Worm (Caenorhabditis elegans) whole organism, late embryonic: ENCODE data around the gene T28C6.7.
"Not testable (repeated sequence)": the region's sequence is repeated elsewhere in the genome, so short reads cannot be mapped to it uniquely, and the experiment has no call there.

Experiments
- K02D7.2 ChIP-seq: sonication (generic microtip); optimal IDR thresholded peaks from 2 replicates; lab custom pipeline; 2017; ENCODE audit warnings: mild to moderate bottlenecking, missing genetic modification characterization, missing compliant biosample characterization
- K09A11.1 ChIP-seq: sonication (generic microtip); optimal IDR thresholded peaks from 2 replicates; lab custom pipeline; 2017; ENCODE audit warnings: antibody characterized with exemption, mild to moderate bottlenecking, missing genetic modification characterization, missing compliant biosample characterization; ENCODE audit not compliant: insufficient read depth
- Y22D7AL.16 ChIP-seq: sonication (generic microtip); optimal IDR thresholded peaks from 2 replicates; lab custom pipeline; 2016; ENCODE audit warnings: missing genetic modification characterization, missing compliant biosample characterization
- ceh-18 ChIP-seq: sonication (generic microtip); optimal IDR thresholded peaks from 2 replicates; lab custom pipeline; 2016; ENCODE audit warnings: missing genetic modification characterization, missing compliant biosample characterization
- ceh-19 ChIP-seq: fragments of 200-800 bp; sonication (Bioruptor generic); optimal IDR thresholded peaks from 2 replicates; lab custom pipeline; 2018; ENCODE audit warnings: mild to moderate bottlenecking, missing genetic modification characterization, missing compliant biosample characterization
- ceh-24 ChIP-seq: sonication (generic microtip); optimal IDR thresholded peaks from 2 replicates; lab custom pipeline; 2016; ENCODE audit warnings: mild to moderate bottlenecking, missing genetic modification characterization, missing compliant biosample characterization
- ceh-31 ChIP-seq: sonication (generic microtip); optimal IDR thresholded peaks from 2 replicates; lab custom pipeline; 2016; ENCODE audit warnings: missing genetic modification characterization, missing compliant biosample characterization
- ceh-34 ChIP-seq: sonication (generic microtip); optimal IDR thresholded peaks from 2 replicates; lab custom pipeline; 2016; ENCODE audit warnings: mild to moderate bottlenecking, missing genetic modification characterization, missing compliant biosample characterization
- ceh-48 ChIP-seq: sonication (generic microtip); optimal IDR thresholded peaks from 2 replicates; lab custom pipeline; 2016; ENCODE audit warnings: missing genetic modification characterization, inconsistent platforms, missing compliant biosample characterization
- che-1 ChIP-seq: sonication (generic microtip); optimal IDR thresholded peaks from 2 replicates; lab custom pipeline; 2016; ENCODE audit warnings: mild to moderate bottlenecking, missing genetic modification characterization, missing compliant biosample characterization
- dve-1 ChIP-seq: sonication (generic microtip); optimal IDR thresholded peaks from 2 replicates; lab custom pipeline; 2017; ENCODE audit warnings: antibody characterized with exemption, mild to moderate bottlenecking, missing genetic modification characterization, missing compliant biosample characterization
- elt-2 ChIP-seq: sonication (generic microtip); optimal IDR thresholded peaks from 2 replicates; lab custom pipeline; 2016; ENCODE audit warnings: missing genetic modification reagents, missing genetic modification characterization, missing compliant biosample characterization
- fax-1 ChIP-seq: sonication (generic microtip); optimal IDR thresholded peaks from 2 replicates; lab custom pipeline; 2016; ENCODE audit warnings: missing genotype, missing genetic modification characterization, missing compliant biosample characterization
- fkh-10 ChIP-seq: fragments of 150-350 bp; optimal IDR thresholded peaks from 2 replicates; lab custom pipeline; 2014; ENCODE audit warnings: missing biosample characterization, missing genetic modification reagents, missing genetic modification characterization
- fkh-6 ChIP-seq: sonication (generic microtip); optimal IDR thresholded peaks from 2 replicates; lab custom pipeline; 2016; ENCODE audit warnings: missing genetic modification characterization, missing compliant biosample characterization
- hlh-30 ChIP-seq: sonication (generic microtip); optimal IDR thresholded peaks from 2 replicates; lab custom pipeline; 2017; ENCODE audit warnings: antibody characterized with exemption, missing genetic modification characterization, missing compliant biosample characterization; ENCODE audit not compliant: insufficient read depth
- lim-6 ChIP-seq: sonication (generic microtip); optimal IDR thresholded peaks from 2 replicates; lab custom pipeline; 2016; ENCODE audit warnings: missing genetic modification characterization, missing compliant biosample characterization
- lin-11 ChIP-seq: fragments of 200-800 bp; sonication (Bioruptor generic); optimal IDR thresholded peaks from 2 replicates; lab custom pipeline; 2018; ENCODE audit warnings: mild to moderate bottlenecking, missing genetic modification characterization, missing compliant biosample characterization
- madf-2 ChIP-seq: sonication (generic microtip); optimal IDR thresholded peaks from 2 replicates; lab custom pipeline; 2017; ENCODE audit warnings: missing genetic modification characterization, missing compliant biosample characterization
- npax-4 ChIP-seq: sonication (generic microtip); optimal IDR thresholded peaks from 2 replicates; lab custom pipeline; 2016; ENCODE audit warnings: missing genetic modification characterization, missing compliant biosample characterization
- ref-2 ChIP-seq: sonication (generic microtip); optimal IDR thresholded peaks from 2 replicates; lab custom pipeline; 2016; ENCODE audit warnings: missing genetic modification characterization, missing compliant biosample characterization
- syd-9 ChIP-seq: sonication (generic microtip); optimal IDR thresholded peaks from 2 replicates; lab custom pipeline; 2016; ENCODE audit warnings: mild to moderate bottlenecking, missing genetic modification characterization, moderate library complexity, missing compliant biosample characterization
- tbx-2 ChIP-seq: sonication (generic microtip); optimal IDR thresholded peaks from 2 replicates; lab custom pipeline; 2016; ENCODE audit warnings: missing genetic modification characterization, missing compliant biosample characterization
- unc-3 ChIP-seq, 2 experiments: fragments of 200-800 bp in 1 of 2; sonication (Bioruptor generic) in 1 of 2; sonication (generic microtip) in 1 of 2; conservative IDR thresholded peaks in 1 of 2; optimal IDR thresholded peaks in 1 of 2; 2 replicates each; pipeline versions ENCODE4 v1.3.6 to Lab custom; 2016 to 2022; ENCODE audit warnings: missing compliant biosample characterization in 2 of 2, missing genetic modification characterization in 2 of 2, missing genetic modification reagents in 1 of 2
- unc-55 ChIP-seq: sonication (generic microtip); optimal IDR thresholded peaks from 2 replicates; lab custom pipeline; 2017; ENCODE audit warnings: missing biosample characterization, missing genetic modification reagents, missing genetic modification characterization
- zip-5 ChIP-seq: sonication (generic microtip); optimal IDR thresholded peaks from 2 replicates; lab custom pipeline; 2016; ENCODE audit warnings: missing genetic modification characterization, missing compliant biosample characterization

The T28C6.7 gene

ce11 chrIV:8786654-8787053, 40.9 kb upstream of the T28C6.7 start, which contains the start of gene C33D9.8:
Gene C33D9.8, minus strand, starts transcription at chrIV:8786752.
- TF ChIP-seq fkh-6, result no peak
- peak; percentile 6 for TF ChIP-seq unc-55 (GFP tag; lab: Kevin White, UChicago)

DNA sequence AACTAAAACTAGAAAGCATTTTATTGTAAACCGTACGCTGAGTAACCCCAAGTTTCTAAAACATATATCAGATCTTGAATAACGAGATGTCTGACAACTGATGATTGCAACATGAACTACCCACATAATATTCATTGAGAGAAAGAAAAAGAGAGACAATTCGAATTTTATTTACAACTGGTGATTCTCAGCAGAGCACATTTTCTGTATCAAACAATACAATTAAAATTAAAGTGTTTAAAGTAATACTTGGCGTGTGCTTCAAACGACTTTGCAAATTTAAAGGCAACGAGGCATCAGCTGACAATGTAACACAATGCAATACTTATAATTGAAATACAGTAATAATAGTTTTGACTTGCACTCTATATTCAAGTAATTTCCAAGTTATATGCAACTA, 39.6 kb upstream of the T28C6.7 start, which contains the start of gene C33D9.10:
C33D9.10 (minus strand) TSS at position 101 of the 400 bp plus-strand sequence.
- TF ChIP-seq K02D7.2; unc-3 (GFP tag; conservative IDR thresholded peaks at IDR 0.05; lab: Robert Waterston, UW); unc-3 (tag; optimal IDR thresholded peaks at IDR 0.05; lab: Kevin White, UChicago); lin-11: not testable (repeated sequence)

DNA sequence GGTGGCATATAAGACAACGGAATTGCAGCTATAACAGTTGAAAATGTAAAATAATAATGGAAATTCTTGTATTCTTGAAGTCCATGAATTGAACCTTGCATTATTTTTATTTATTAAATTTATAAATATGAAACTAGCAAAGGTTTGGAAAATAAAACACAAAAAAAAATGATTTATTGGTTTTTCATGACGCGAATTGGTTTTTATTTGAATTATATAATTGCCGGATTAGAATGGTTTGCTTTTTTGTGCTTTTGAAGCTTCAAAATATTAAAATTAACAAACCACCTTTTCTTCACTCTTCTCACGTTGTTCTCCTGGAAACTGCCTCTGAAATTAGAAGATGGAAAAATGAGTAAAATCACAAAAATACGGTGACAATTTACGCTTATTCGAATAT, 37.5 kb upstream of the T28C6.7 start, which contains the start of gene sru-35:
sru-35 (minus strand) TSS at position 101 of the 400 bp plus-strand sequence.
- no peak for TF ChIP-seq madf-2 (tag; lab: Kevin White, UChicago)
- TF ChIP-seq tbx-2 (tag; lab: Kevin White, UChicago), result no peak

- TF ChIP-seq npax-4 (tag; lab: Kevin White, UChicago) (no peak), K02D7.2 (no peak)
These were observed 34.8 kb upstream of the T28C6.7 start, which contains the start of gene C33D9.3 for ce11 chrIV:8792808-8793207. Gene C33D9.3, minus strand, starts transcription at chrIV:8792908.

DNA sequence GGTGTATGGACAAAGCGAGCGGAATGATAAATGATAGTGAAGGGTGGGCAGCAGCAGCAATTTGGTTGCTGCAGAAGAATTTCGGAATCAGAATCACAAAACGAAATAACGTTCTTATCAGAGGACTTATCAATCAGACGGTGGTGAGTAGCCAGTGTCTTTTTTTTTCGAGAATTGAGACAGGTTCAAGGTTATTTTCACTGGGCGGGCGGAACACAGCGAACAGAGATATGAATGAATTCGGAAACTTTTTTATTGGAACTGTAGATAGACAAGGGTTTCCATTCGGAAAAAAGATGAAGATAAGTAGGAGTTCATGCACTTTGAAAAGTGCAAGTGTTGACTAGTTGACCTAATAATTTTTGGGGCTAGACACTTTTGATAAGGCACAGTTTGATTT, 34.4 kb upstream of the T28C6.7 start:
- TF ChIP-seq elt-2 (tag; lab: Kevin White, UChicago), result no peak
- TF ChIP-seq unc-3 (GFP tag; conservative IDR thresholded peaks at IDR 0.05; lab: Robert Waterston, UW), result no peak
- no peak for TF ChIP-seq unc-3 (tag; optimal IDR thresholded peaks at IDR 0.05; lab: Kevin White, UChicago)
- TF ChIP-seq ceh-24, result no peak
- TF ChIP-seq, all 69 proteins: peak for 0

ce11 chrIV:8794895-8795665, 32.5 kb upstream of the T28C6.7 start:
- peak; percentile 30 for TF ChIP-seq ceh-18 (tag; lab: Kevin White, UChicago)
- peak; percentile 13 for TF ChIP-seq ceh-19 (GFP tag; lab: Kevin White, UChicago)
- no peak for TF ChIP-seq lim-6 (tag; lab: Kevin White, UChicago)
- no peak for TF ChIP-seq ceh-31 (tag; lab: Kevin White, UChicago)

DNA sequence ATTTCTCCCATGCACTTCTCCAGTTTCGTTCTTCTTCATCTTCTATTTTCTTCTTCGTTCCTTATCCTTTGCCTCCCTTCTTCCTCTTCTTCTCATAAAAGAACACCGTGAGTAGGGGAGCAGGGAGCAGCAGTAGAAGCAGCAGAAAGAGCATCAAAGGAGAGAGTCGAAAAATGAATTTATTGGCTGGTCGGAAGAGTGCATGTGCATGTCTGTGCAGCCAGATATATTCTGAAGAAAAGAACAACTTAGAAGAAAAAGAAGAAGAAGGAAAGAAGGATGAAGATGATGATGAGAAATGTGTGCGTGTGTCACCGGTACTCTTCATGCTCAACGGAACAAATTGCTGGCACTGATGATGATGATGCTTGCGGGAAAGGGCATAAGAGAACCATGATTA, 31.4 kb upstream of the T28C6.7 start:
- TF ChIP-seq dve-1 (tag; lab: Kevin White, UChicago), result no peak
- TF ChIP-seq ceh-34 (tag; lab: Kevin White, UChicago), result no peak
- TF ChIP-seq ref-2 (tag; lab: Kevin White, UChicago), result no peak
- no peak for TF ChIP-seq tbx-2 (tag; lab: Kevin White, UChicago)
- no peak for TF ChIP-seq ceh-24
- TF ChIP-seq fax-1 (tag; lab: Kevin White, UChicago), result no peak
- no peak for TF ChIP-seq fkh-10 (GFP tag; lab: Kevin White, UChicago)
- TF ChIP-seq Y22D7AL.16 (tag; lab: Kevin White, UChicago), result no peak

ce11 chrIV:8798255-8798654, 29.3 kb upstream of the T28C6.7 start, which contains the start of gene clec-182:
Gene clec-182, minus strand, starts transcription at chrIV:8798355.
- TF ChIP-seq unc-3 (GFP tag; conservative IDR thresholded peaks at IDR 0.05; lab: Robert Waterston, UW), result no peak
- TF ChIP-seq unc-3 (tag; optimal IDR thresholded peaks at IDR 0.05; lab: Kevin White, UChicago), result no peak
- no peak for TF ChIP-seq che-1 (tag; lab: Kevin White, UChicago)
- TF ChIP-seq K09A11.1 (tag; lab: Kevin White, UChicago), result no peak
- no peak for TF ChIP-seq zip-5
- no peak for TF ChIP-seq ceh-48
- TF ChIP-seq ceh-31 (tag; lab: Kevin White, UChicago), result no peak
- no peak for TF ChIP-seq syd-9
- TF ChIP-seq hlh-30, result no peak
- TF ChIP-seq fax-1 (tag; lab: Kevin White, UChicago), result no peak
